Fruit fly (Drosophila melanogaster): ENCODE measurements around the gene CG13738.

dm6 chr3L:13939151-13939499, 34.2 kb downstream of the CG13738 start, which contains the start of gene CG32137:
- TF ChIP-seq ttk (optimal IDR thresholded peaks at IDR 0.05) (no peak), insv (optimal IDR thresholded peaks at IDR 0.05) (no peak)
